Fruit fly (Drosophila melanogaster): Measurements from ENCODE around the gene Sox21b.

Gene Sox21b

dm6 chr3L:14131274-14131989 is at the start of gene Sox21b:
Gene Sox21b (minus strand): TSS chr3L:14131324.
- peak; percentile 35 for TF ChIP-seq nmo (GFP tag; optimal IDR thresholded peaks at IDR 0.05)
- peak; percentile 74 to 95 for TF ChIP-seq insv (GFP tag; optimal IDR thresholded peaks at IDR 0.05)
- no peak for TF ChIP-seq klu (GFP tag; IDR thresholded peaks at IDR 0.05)
- TF ChIP-seq ac (GFP tag; optimal IDR thresholded peaks at IDR 0.05): peak; percentile 51
- peak; percentile 97 for TF ChIP-seq CG8478 (optimal IDR thresholded peaks at IDR 0.05)
- peak; percentile 73 for TF ChIP-seq nom (GFP tag; optimal IDR thresholded peaks at IDR 0.05)
- TF ChIP-seq toy (GFP tag; IDR thresholded peaks at IDR 0.05): no peak
- TF ChIP-seq seq (GFP tag; IDR thresholded peaks at IDR 0.05): peak; percentile 76; the same call in 1 of the 2 replicates
- peak; percentile 35 for TF ChIP-seq Six4 (GFP tag; optimal IDR thresholded peaks at IDR 0.05)
- TF ChIP-seq Spps (tag; optimal IDR thresholded peaks at IDR 0.05): no peak
- peak; percentile 42; the same call in 1 of the 3 replicates for TF ChIP-seq CG16813 (GFP tag; IDR thresholded peaks at IDR 0.05; ENCODE audit: partially characterized antibody)
- TF ChIP-seq sens (GFP tag): peak; percentile 78
- TF ChIP-seq kay (GFP tag; optimal IDR thresholded peaks at IDR 0.05): no peak
- TF ChIP-seq CG34224 (GFP tag; IDR thresholded peaks at IDR 0.05; ENCODE audit: partially characterized antibody): peak; percentile 30; the same call in 2 of the 3 replicates
- TF ChIP-seq jing (GFP tag; optimal IDR thresholded peaks at IDR 0.05): peak; percentile 46
- TF ChIP-seq bbx (GFP tag; IDR thresholded peaks at IDR 0.05; ENCODE audit: partially characterized antibody): no peak; the same call in 1 of the 2 replicates
- TF ChIP-seq Taf1 (GFP tag; IDR thresholded peaks at IDR 0.05): no peak
- peak; percentile 54 for TF ChIP-seq CG3838 (GFP tag; optimal IDR thresholded peaks at IDR 0.05)
- TF ChIP-seq Deaf1 (tag; optimal IDR thresholded peaks at IDR 0.05): peak; percentile 91
- TF ChIP-seq Bgb (GFP tag; IDR thresholded peaks at IDR 0.05; ENCODE audit: partially characterized antibody): peak; percentile 38; the same call in 1 of the 2 replicates
- TF ChIP-seq chinmo (GFP tag; IDR thresholded peaks at IDR 0.05; ENCODE audit: partially characterized antibody): peak; percentile 81; the same call in 1 of the 4 replicates
- no peak for TF ChIP-seq CG33213 (GFP tag; optimal IDR thresholded peaks at IDR 0.05)
- TF ChIP-seq Trl (optimal IDR thresholded peaks at IDR 0.05): peak; percentile 36 to 66
- no peak for TF ChIP-seq Trl (GFP tag; optimal IDR thresholded peaks at IDR 0.05)
- TF ChIP-seq ci (GFP tag; IDR thresholded peaks at IDR 0.05): peak; percentile 55; the same call in 1 of the 3 replicates
- peak; percentile 97 for TF ChIP-seq sqz (GFP tag; optimal IDR thresholded peaks at IDR 0.05)
- no peak for TF ChIP-seq CG31388 (GFP tag; optimal IDR thresholded peaks at IDR 0.05)
- TF ChIP-seq CG17829 (tag; optimal IDR thresholded peaks at IDR 0.05): peak; percentile 5
- peak; percentile 41; the same call in 1 of the 3 replicates for TF ChIP-seq Opbp (GFP tag; IDR thresholded peaks at IDR 0.05; ENCODE audit: partially characterized antibody)
- TF ChIP-seq hbn (GFP tag; IDR thresholded peaks at IDR 0.05; ENCODE audit: partially characterized antibody): no peak
- TF ChIP-seq CG30431 (GFP tag; optimal IDR thresholded peaks at IDR 0.05): no peak
- TF ChIP-seq CG42726 (GFP tag; IDR thresholded peaks at IDR 0.05; ENCODE audit: partially characterized antibody): peak; percentile 53; the same call in 1 of the 2 replicates
- TF ChIP-seq CG12071 (GFP tag; optimal IDR thresholded peaks at IDR 0.05): no peak
- TF ChIP-seq ato (GFP tag; IDR thresholded peaks at IDR 0.05; ENCODE audit: partially characterized antibody): peak; percentile 39; the same call in 1 of the 2 replicates
- TF ChIP-seq CG12659 (GFP tag; optimal IDR thresholded peaks at IDR 0.05): no peak
- no peak for TF ChIP-seq Meics (GFP tag; optimal IDR thresholded peaks at IDR 0.05)
- TF ChIP-seq chif (GFP tag; optimal IDR thresholded peaks at IDR 0.05): peak in 1 of 2 experiments; percentile 17
- no peak for TF ChIP-seq CG8281 (tag; optimal IDR thresholded peaks at IDR 0.05)
- no peak for TF ChIP-seq Dip2 (GFP tag; IDR thresholded peaks at IDR 0.05)
- peak; percentile 85; the same call in 2 of the 3 replicates for TF ChIP-seq CG2199 (GFP tag; IDR thresholded peaks at IDR 0.05)
- peak; percentile 46 for TF ChIP-seq ewg (GFP tag; optimal IDR thresholded peaks at IDR 0.05)
- TF ChIP-seq onecut (GFP tag; IDR thresholded peaks at IDR 0.05): 0 out of 2 replicates have a peak, but pooled peaks have one; percentile 7
- peak; percentile 88 for TF ChIP-seq Elba2 (GFP tag; optimal IDR thresholded peaks at IDR 0.05)
- peak; percentile 4 for TF ChIP-seq kni (GFP tag; optimal IDR thresholded peaks at IDR 0.05)
- TF ChIP-seq Nf-YA (GFP tag; IDR thresholded peaks at IDR 0.05): peak; percentile 83
- peak; percentile 18 for TF ChIP-seq twi (tag; optimal IDR thresholded peaks at IDR 0.05)
- TF ChIP-seq da (GFP tag; optimal IDR thresholded peaks at IDR 0.05): peak; percentile 56
- no peak for TF ChIP-seq shn (GFP tag; optimal IDR thresholded peaks at IDR 0.05)
- peak; percentile 98 for TF ChIP-seq Nf-YB (GFP tag; optimal IDR thresholded peaks at IDR 0.05)
